Fruit fly (Drosophila melanogaster) whole organism, embryonic: Measurements from ENCODE around the gene CG32551.

ENCODE experiments used
- CG10366 ChIP-seq: fragments of 200-800 bp; sonication (Bioruptor generic); IDR thresholded peaks from 2 replicates; pipeline ENCODE4 v1.3.6; 2022; ENCODE audit warnings: missing biosample characterization, missing genetic modification characterization
- CG10565 ChIP-seq: fragments of 200-800 bp; sonication (Bioruptor generic); optimal IDR thresholded peaks from 3 replicates; lab custom pipeline; 2016; ENCODE audit warnings: missing biosample characterization, mild to moderate bottlenecking, missing genetic modification characterization
- CG12104 ChIP-seq: fragments of 200-800 bp; sonication (Bioruptor generic); optimal IDR thresholded peaks from 3 replicates; lab custom pipeline; 2016; ENCODE audit warnings: missing biosample characterization, missing genetic modification characterization
- CG12155 ChIP-seq: fragments of 200-800 bp; sonication (Bioruptor generic); optimal IDR thresholded peaks from 3 replicates; lab custom pipeline; 2016; ENCODE audit warnings: missing biosample characterization, missing genetic modification characterization
- CG12769 ChIP-seq: fragments of 200-800 bp; sonication (Bioruptor generic); optimal IDR thresholded peaks from 2 replicates; lab custom pipeline; 2019; ENCODE audit warnings: missing biosample characterization, mild to moderate bottlenecking, missing genetic modification characterization, moderate library complexity
- CG14710 ChIP-seq: fragments of 200-800 bp; sonication (Bioruptor generic); optimal IDR thresholded peaks from 3 replicates; lab custom pipeline; 2019; ENCODE audit warnings: missing biosample characterization, mild to moderate bottlenecking, missing genetic modification characterization, moderate library complexity
- CG14860 ChIP-seq: fragments of 200-800 bp; sonication (Bioruptor generic); IDR thresholded peaks from 3 replicates; pipeline ENCODE4 v1.3.6; 2022; ENCODE audit warnings: missing biosample characterization, missing genetic modification characterization; ENCODE audit not compliant: partially characterized antibody
- CG15601 ChIP-seq: fragments of 200-800 bp; sonication (Bioruptor generic); optimal IDR thresholded peaks from 3 replicates; lab custom pipeline; 2019; ENCODE audit warnings: missing biosample characterization, mild to moderate bottlenecking, missing genetic modification characterization, moderate library complexity
- CG16813 ChIP-seq: fragments of 200-800 bp; sonication (Bioruptor generic); IDR thresholded peaks from 3 replicates; pipeline ENCODE4 v1.3.6; 2022; ENCODE audit warnings: missing biosample characterization, missing genetic modification characterization; ENCODE audit not compliant: partially characterized antibody
- CG16815 ChIP-seq: fragments of 200-800 bp; sonication (Bioruptor generic); optimal IDR thresholded peaks from 3 replicates; lab custom pipeline; 2017; ENCODE audit warnings: missing biosample characterization, mild to moderate bottlenecking, missing genetic modification characterization
- CG1832 ChIP-seq: fragments of 200-800 bp; sonication (Bioruptor generic); optimal IDR thresholded peaks from 2 replicates; lab custom pipeline; 2017; ENCODE audit warnings: missing biosample characterization, mild to moderate bottlenecking, missing genetic modification characterization, inconsistent platforms
- CG18764 ChIP-seq: fragments of 200-800 bp; sonication (Bioruptor generic); optimal IDR thresholded peaks from 3 replicates; lab custom pipeline; 2016; ENCODE audit warnings: missing biosample characterization, missing genetic modification characterization
- CG2120 ChIP-seq: fragments of 200-800 bp; sonication (Bioruptor generic); optimal IDR thresholded peaks from 3 replicates; lab custom pipeline; 2016; ENCODE audit warnings: missing biosample characterization, missing genetic modification characterization
- CG2202 ChIP-seq: fragments of 200-800 bp; sonication (Bioruptor generic); optimal IDR thresholded peaks from 2 replicates; lab custom pipeline; 2018; ENCODE audit warnings: missing biosample characterization, mild to moderate bottlenecking, missing genetic modification characterization
- CG3281 ChIP-seq: fragments of 200-800 bp; sonication (Bioruptor generic); optimal IDR thresholded peaks from 3 replicates; lab custom pipeline; 2017; ENCODE audit warnings: missing biosample characterization, mild to moderate bottlenecking, missing genetic modification characterization
- CG34376 ChIP-seq: fragments of 200-800 bp; sonication (Bioruptor generic); optimal IDR thresholded peaks from 2 replicates; lab custom pipeline; 2018; ENCODE audit warnings: missing biosample characterization, mild to moderate bottlenecking, missing genetic modification characterization
- CG3847 ChIP-seq: fragments of 200-800 bp; sonication (Bioruptor generic); IDR thresholded peaks from 2 replicates; pipeline ENCODE4 v1.3.6; 2022; ENCODE audit warnings: missing biosample characterization, missing genetic modification characterization
- CG5245 ChIP-seq: fragments of 200-800 bp; sonication (Bioruptor generic); optimal IDR thresholded peaks from 3 replicates; lab custom pipeline; 2016; ENCODE audit warnings: missing biosample characterization, missing genetic modification characterization
- CG6175 ChIP-seq: fragments of 200-800 bp; sonication (Bioruptor generic); IDR thresholded peaks from 3 replicates; pipeline ENCODE4 v1.3.6; 2022; ENCODE audit warnings: missing biosample characterization, missing genetic modification characterization
- CG7372 ChIP-seq: fragments of 200-800 bp; sonication (Bioruptor generic); IDR thresholded peaks from 2 replicates; pipeline ENCODE4 v1.3.6; 2022; ENCODE audit warnings: missing biosample characterization, missing genetic modification characterization
- CG8388 ChIP-seq: fragments of 200-800 bp; sonication (Bioruptor generic); optimal IDR thresholded peaks from 2 replicates; lab custom pipeline; 2019; ENCODE audit warnings: missing biosample characterization, mild to moderate bottlenecking, missing genetic modification characterization, moderate library complexity
- CG9817 ChIP-seq: fragments of 200-800 bp; sonication (Bioruptor generic); optimal IDR thresholded peaks from 2 replicates; lab custom pipeline; 2018; ENCODE audit warnings: missing biosample characterization, mild to moderate bottlenecking, missing genetic modification characterization, moderate library complexity
- E2f2 ChIP-seq: fragments of 200-800 bp; sonication (Bioruptor generic); IDR thresholded peaks from 2 replicates; pipeline ENCODE4 v1.3.6; 2022; ENCODE audit warnings: missing biosample characterization, missing genetic modification characterization
- Fer1 ChIP-seq: fragments of 200-800 bp; sonication (Bioruptor generic); optimal IDR thresholded peaks from 2 replicates; lab custom pipeline; 2017; ENCODE audit warnings: missing biosample characterization, mild to moderate bottlenecking, missing genetic modification characterization
- Fer2 ChIP-seq: fragments of 200-800 bp; sonication (Bioruptor generic); optimal IDR thresholded peaks from 2 replicates; lab custom pipeline; 2018; ENCODE audit warnings: missing biosample characterization, mild to moderate bottlenecking, missing genetic modification characterization, moderate library complexity
- MBD-R2 ChIP-seq: fragments of 200-800 bp; sonication (Bioruptor generic); IDR thresholded peaks from 2 replicates; pipeline ENCODE4 v1.3.6; 2022; ENCODE audit warnings: missing biosample characterization, missing genetic modification characterization
- Med ChIP-seq: fragments of 200-800 bp; sonication (Bioruptor generic); peaks from one replicate; lab custom pipeline; 2016; ENCODE audit warnings: missing biosample characterization, missing genetic modification characterization, mild to moderate bottlenecking, inconsistent platforms, moderate library complexity
- Meics ChIP-seq: fragments of 200-800 bp; sonication (Bioruptor generic); optimal IDR thresholded peaks from 2 replicates; lab custom pipeline; 2017; ENCODE audit warnings: missing biosample characterization, mild to moderate bottlenecking, missing genetic modification characterization
- NK7.1 ChIP-seq: fragments of 200-800 bp; sonication (Bioruptor generic); optimal IDR thresholded peaks from 3 replicates; lab custom pipeline; 2016; ENCODE audit warnings: missing biosample characterization, missing genetic modification characterization
- PHDP ChIP-seq: fragments of 200-800 bp; sonication (Bioruptor generic); optimal IDR thresholded peaks from 3 replicates; lab custom pipeline; 2018; ENCODE audit warnings: missing biosample characterization, mild to moderate bottlenecking, missing genetic modification characterization, moderate library complexity
- Pdp1 ChIP-seq, 2 experiments: fragments of 200-800 bp; sonication (Bioruptor generic); optimal IDR thresholded peaks; 3 replicates each; lab custom pipeline; 2016; ENCODE audit warnings: missing biosample characterization in 2 of 2, missing genetic modification characterization in 2 of 2, mild to moderate bottlenecking in 1 of 2, moderate library complexity in 1 of 2
- Sox102F ChIP-seq: fragments of 200-800 bp; sonication (Bioruptor generic); optimal IDR thresholded peaks from 2 replicates; lab custom pipeline; 2018; ENCODE audit warnings: missing biosample characterization, mild to moderate bottlenecking, missing genetic modification characterization, moderate library complexity
- chn ChIP-seq: fragments of 200-800 bp; sonication (Bioruptor generic); optimal IDR thresholded peaks from 2 replicates; lab custom pipeline; 2016; ENCODE audit warnings: missing biosample characterization, missing genetic modification characterization
- dati ChIP-seq: fragments of 200-800 bp; sonication (Bioruptor generic); IDR thresholded peaks from 2 replicates; pipeline ENCODE4 v1.3.6; 2022; ENCODE audit warnings: missing biosample characterization, missing genetic modification characterization
- inv ChIP-seq: fragments of 200-800 bp; sonication (Bioruptor generic); IDR thresholded peaks from 2 replicates; pipeline ENCODE4 v1.3.6; 2022; ENCODE audit warnings: missing biosample characterization, missing genetic modification characterization; ENCODE audit not compliant: partially characterized antibody
- kay ChIP-seq: fragments of 200-800 bp; sonication (Bioruptor generic); optimal IDR thresholded peaks from 2 replicates; lab custom pipeline; 2016; ENCODE audit warnings: missing biosample characterization, missing genetic modification characterization
- kni ChIP-seq: fragments of 200-800 bp; sonication (Bioruptor generic); optimal IDR thresholded peaks from 3 replicates; lab custom pipeline; 2017; ENCODE audit warnings: mild to moderate bottlenecking, missing biosample characterization, missing genetic modification reagents, missing genetic modification characterization
- lola ChIP-seq, 3 experiments: fragments of >200 bp in 2 of 3; fragments of 200-800 bp in 1 of 3; sonication (Bioruptor generic) in 1 of 3; optimal IDR thresholded peaks; 2 replicates each; lab custom pipeline; 2017 to 2019; ENCODE audit warnings: missing biosample characterization in 3 of 3, missing genetic modification characterization in 3 of 3, mild to moderate bottlenecking in 1 of 3, moderate library complexity in 1 of 3
- maf-S ChIP-seq: fragments of 200-800 bp; sonication (Bioruptor generic); optimal IDR thresholded peaks from 2 replicates; lab custom pipeline; 2016; ENCODE audit warnings: missing biosample characterization, missing genetic modification characterization
- mirr ChIP-seq: fragments of 200-800 bp; sonication (Bioruptor generic); optimal IDR thresholded peaks from 3 replicates; lab custom pipeline; 2018; ENCODE audit warnings: missing biosample characterization, mild to moderate bottlenecking, missing genetic modification characterization
- phol ChIP-seq: fragments of 200-800 bp; sonication (Bioruptor generic); optimal IDR thresholded peaks from 3 replicates; lab custom pipeline; 2018; ENCODE audit warnings: missing biosample characterization, mild to moderate bottlenecking, missing genetic modification characterization, moderate library complexity
- prd ChIP-seq, 3 experiments: fragments of >200 bp in 2 of 3; fragments of 200-800 bp in 1 of 3; sonication (Bioruptor generic) in 1 of 3; optimal IDR thresholded peaks in 2 of 3; IDR thresholded peaks in 1 of 3; 2 replicates in 2 of 3; 3 replicates in 1 of 3; pipeline versions ENCODE4 v1.3.6 to Lab custom; 2017 to 2022; ENCODE audit warnings: missing biosample characterization in 1 of 3, missing genetic modification characterization in 1 of 3
- row ChIP-seq: fragments of 200-800 bp; sonication (Bioruptor generic); IDR thresholded peaks from 3 replicates; pipeline ENCODE4 v1.3.6; 2022; ENCODE audit warnings: missing biosample characterization, missing genetic modification characterization
- run ChIP-seq: fragments of 200-800 bp; sonication (Bioruptor generic); optimal IDR thresholded peaks from 3 replicates; lab custom pipeline; 2018; ENCODE audit warnings: missing biosample characterization, mild to moderate bottlenecking, missing genetic modification characterization
- sc ChIP-seq, 3 experiments: fragments of >200 bp in 2 of 3; fragments of 200-800 bp in 1 of 3; sonication (Bioruptor generic) in 1 of 3; optimal IDR thresholded peaks; 2 replicates in 2 of 3; 3 replicates in 1 of 3; lab custom pipeline; 2017; ENCODE audit warnings: mild to moderate bottlenecking in 1 of 3, missing biosample characterization in 1 of 3, missing genetic modification characterization in 1 of 3, missing genetic modification reagents in 1 of 3
- sr ChIP-seq: fragments of 200-800 bp; sonication (Bioruptor generic); IDR thresholded peaks from 3 replicates; pipeline ENCODE4 v1.3.6; 2022; ENCODE audit warnings: missing biosample characterization, missing genetic modification characterization
- tgo ChIP-seq: fragments of 200-800 bp; sonication (Bioruptor generic); IDR thresholded peaks from 3 replicates; pipeline ENCODE4 v1.3.6; 2022; ENCODE audit warnings: missing biosample characterization, missing genetic modification characterization
- trh ChIP-seq: fragments of 200-800 bp; sonication (Bioruptor generic); optimal IDR thresholded peaks from 2 replicates; lab custom pipeline; 2016; ENCODE audit warnings: missing biosample characterization, missing genetic modification characterization
- unpg ChIP-seq: fragments of 200-800 bp; sonication (Bioruptor generic); optimal IDR thresholded peaks from 3 replicates; lab custom pipeline; 2018; ENCODE audit warnings: missing biosample characterization, mild to moderate bottlenecking, missing genetic modification characterization, moderate library complexity
- wek ChIP-seq: fragments of 200-800 bp; sonication (Bioruptor generic); optimal IDR thresholded peaks from 3 replicates; lab custom pipeline; 2018; ENCODE audit warnings: missing biosample characterization, mild to moderate bottlenecking, missing genetic modification characterization, moderate library complexity

Gene CG32551

dm6 chrX:18407394-18407721, 31.3 kb upstream of the CG32551 start (continued):
- TF ChIP-seq CG12155 (no peak), Med (GFP tag; lab: Kevin White, UChicago) (peak; percentile 41), CG12769 (tag; lab: Kevin White, UChicago) (peak; percentile 6), CG2202 (no peak), CG12104 (no peak), phol (no peak), Pdp1 (GFP tag; optimal IDR thresholded peaks at IDR 0.05; lab: Kevin White, UChicago) (peak in 1 of 2 experiments; percentile 31), CG6175 (no peak), CG1832 (GFP tag; lab: Kevin White, UChicago) (no peak), CG3281 (GFP tag; lab: Kevin White, UChicago) (peak; percentile 21), tgo (GFP tag; lab: Robert Waterston, UW) (no peak), mirr (GFP tag; lab: Kevin White, UChicago) (no peak), Sox102F (peak; percentile 48), maf-S (GFP tag; lab: Kevin White, UChicago) (no peak), trh (GFP tag; lab: Kevin White, UChicago) (no peak), PHDP (peak; percentile 54), CG16815 (GFP tag; lab: Kevin White, UChicago) (no peak), CG10366 (GFP tag; lab: Robert Waterston, UW) (no peak), sr (GFP tag; lab: Robert Waterston, UW) (no peak), chn (GFP tag; lab: Kevin White, UChicago) (no peak), unpg (GFP tag; lab: Kevin White, UChicago) (peak; percentile 58), CG15601 (tag; lab: Kevin White, UChicago) (no peak), CG3847 (GFP tag; lab: Robert Waterston, UW) (peak; percentile 12; the same call in 1 of the 2 replicates), CG16813 (no peak), CG7372 (no peak), kni (GFP tag; lab: Kevin White, UChicago) (no peak), sc (optimal IDR thresholded peaks at IDR 0.05; lab: Kevin White, UChicago) (no peak), sc (GFP tag; optimal IDR thresholded peaks at IDR 0.05; lab: Kevin White, UChicago) (no peak), Meics (GFP tag; lab: Kevin White, UChicago) (no peak), CG2120 (GFP tag; lab: Kevin White, UChicago) (peak; percentile 63), NK7.1 (no peak), MBD-R2 (GFP tag; lab: Robert Waterston, UW) (peak; percentile 20; the same call in 1 of the 2 replicates), lola (GFP tag; optimal IDR thresholded peaks at IDR 0.05; lab: Kevin White, UChicago) (no peak), kay (no peak), Fer1 (GFP tag; lab: Kevin White, UChicago) (peak; percentile 4), Fer2 (tag; lab: Kevin White, UChicago) (no peak), CG5245 (GFP tag; lab: Kevin White, UChicago) (no peak), prd (optimal IDR thresholded peaks at IDR 0.05; lab: Kevin White, UChicago) (no peak), prd (GFP tag; IDR thresholded peaks at IDR 0.05; lab: Robert Waterston, UW) (peak; percentile 33; the same call in 1 of the 3 replicates), CG18764 (GFP tag; lab: Kevin White, UChicago) (no peak), CG14710 (tag; lab: Kevin White, UChicago) (no peak), CG14860 (GFP tag; lab: Robert Waterston, UW) (no peak), inv (no peak), E2f2 (GFP tag; lab: Robert Waterston, UW) (no peak), CG8388 (peak; percentile 2), dati (GFP tag; lab: Robert Waterston, UW) (no peak), row (GFP tag; lab: Robert Waterston, UW) (no peak), wek (GFP tag; lab: Kevin White, UChicago) (no peak), CG34376 (no peak), CG9817 (peak; percentile 9), run (tag; lab: Kevin White, UChicago) (no peak), CG10565 (no peak)
